Worm (Caenorhabditis elegans) whole organism, L2 larva: ENCODE measurements around the gene H04D03.6.

ENCODE experiments used
- C34F6.9 ChIP-seq: fragments of 150-350 bp; optimal IDR thresholded peaks from 2 replicates; lab custom pipeline; 2014; ENCODE audit warnings: missing biosample characterization, missing genetic modification characterization
- F13H6.1 ChIP-seq: sonication (generic microtip); optimal IDR thresholded peaks from 2 replicates; lab custom pipeline; 2016; ENCODE audit warnings: missing genetic modification characterization, missing compliant biosample characterization
- R02D3.7 ChIP-seq: fragments of 150-350 bp; optimal IDR thresholded peaks from 2 replicates; lab custom pipeline; 2014; ENCODE audit warnings: missing biosample characterization, missing genetic modification characterization
- aly-2 ChIP-seq: fragments of 150-350 bp; optimal IDR thresholded peaks from 2 replicates; lab custom pipeline; 2014; ENCODE audit warnings: missing biosample characterization, missing genetic modification characterization
- ama-1 ChIP-seq: fragments of 150-350 bp; optimal IDR thresholded peaks from 2 replicates; lab custom pipeline; 2018; ENCODE audit warnings: inconsistent platforms
- blmp-1 ChIP-seq: sonication (generic microtip); optimal IDR thresholded peaks from 2 replicates; lab custom pipeline; 2017; ENCODE audit warnings: missing genetic modification characterization, mild to moderate bottlenecking, missing compliant biosample characterization, antibody characterized with exemption, moderate library complexity; ENCODE audit not compliant: insufficient read depth
- ceh-16 ChIP-seq: fragments of 150-350 bp; optimal IDR thresholded peaks from 2 replicates; lab custom pipeline; 2014; ENCODE audit warnings: missing biosample characterization, missing genetic modification characterization
- crh-2 ChIP-seq: sonication (generic microtip); optimal IDR thresholded peaks from 2 replicates; lab custom pipeline; 2017; ENCODE audit warnings: missing biosample characterization, missing genetic modification characterization
- egl-27 ChIP-seq: sonication (generic microtip); optimal IDR thresholded peaks from 3 replicates; lab custom pipeline; 2017; ENCODE audit warnings: missing biosample characterization, missing genetic modification reagents, missing genetic modification characterization
- elt-3 ChIP-seq: sonication (generic microtip); optimal IDR thresholded peaks from 2 replicates; lab custom pipeline; 2017; ENCODE audit warnings: missing biosample characterization, missing genetic modification characterization
- fos-1 ChIP-seq: fragments of 150-350 bp; optimal IDR thresholded peaks from 2 replicates; lab custom pipeline; 2014; ENCODE audit warnings: missing biosample characterization, missing genetic modification characterization
- gmeb-1 ChIP-seq: fragments of 150-350 bp; optimal IDR thresholded peaks from 2 replicates; lab custom pipeline; 2014; ENCODE audit warnings: missing biosample characterization, missing genetic modification characterization
- lin-11 ChIP-seq: fragments of 150-350 bp; sonication (generic microtip); optimal IDR thresholded peaks from 2 replicates; lab custom pipeline; 2014; ENCODE audit warnings: missing biosample characterization, missing genetic modification characterization, inconsistent platforms, mixed read lengths
- lin-13 ChIP-seq: fragments of 150-350 bp; optimal IDR thresholded peaks from 2 replicates; lab custom pipeline; 2014; ENCODE audit warnings: missing biosample characterization, missing genetic modification reagents, missing genetic modification characterization
- lin-39 ChIP-seq: fragments of 150-350 bp; optimal IDR thresholded peaks from 2 replicates; lab custom pipeline; 2014; ENCODE audit warnings: missing biosample characterization, missing genetic modification reagents, missing genetic modification characterization
- lsy-2 ChIP-seq, 2 experiments: fragments of 150-350 bp in 1 of 2; sonication (generic microtip) in 1 of 2; optimal IDR thresholded peaks; 2 replicates each; lab custom pipeline; 2014 to 2017; ENCODE audit warnings: missing biosample characterization in 2 of 2, missing genetic modification characterization in 2 of 2
- mab-5 ChIP-seq: fragments of 150-350 bp; optimal IDR thresholded peaks from 2 replicates; lab custom pipeline; 2014; ENCODE audit warnings: missing biosample characterization, missing genetic modification characterization
- mbf-1 ChIP-seq: sonication (generic microtip); optimal IDR thresholded peaks from 2 replicates; lab custom pipeline; 2017; ENCODE audit warnings: missing biosample characterization, missing genetic modification characterization
- nhr-10 ChIP-seq: sonication (generic microtip); optimal IDR thresholded peaks from 2 replicates; lab custom pipeline; 2017; ENCODE audit warnings: missing biosample characterization, missing genetic modification characterization
- nhr-12 ChIP-seq: fragments of 150-350 bp; optimal IDR thresholded peaks from 2 replicates; lab custom pipeline; 2014; ENCODE audit warnings: missing biosample characterization, missing genetic modification characterization
- nhr-129 ChIP-seq: fragments of 150-350 bp; optimal IDR thresholded peaks from 2 replicates; lab custom pipeline; 2014; ENCODE audit warnings: missing biosample characterization, missing genetic modification characterization
- nhr-6 ChIP-seq: fragments of 150-350 bp; optimal IDR thresholded peaks from 2 replicates; lab custom pipeline; 2014; ENCODE audit warnings: missing biosample characterization, missing genetic modification characterization
- sem-4 ChIP-seq: fragments of 150-350 bp; optimal IDR thresholded peaks from 2 replicates; lab custom pipeline; 2014; ENCODE audit warnings: missing biosample characterization, missing genetic modification reagents, missing genetic modification characterization
- sma-3 ChIP-seq: sonication (generic microtip); optimal IDR thresholded peaks from 2 replicates; lab custom pipeline; 2016; ENCODE audit warnings: missing genetic modification reagents, missing genetic modification characterization, missing compliant biosample characterization
- snpc-4 ChIP-seq: fragments of 150-350 bp; optimal IDR thresholded peaks from 2 replicates; lab custom pipeline; 2014; ENCODE audit warnings: missing biosample characterization, missing genetic modification characterization
- unc-39 ChIP-seq: fragments of 150-350 bp; optimal IDR thresholded peaks from 2 replicates; lab custom pipeline; 2014; ENCODE audit warnings: missing biosample characterization, missing genetic modification characterization
- unc-55 ChIP-seq: fragments of 150-350 bp; sonication (generic microtip); optimal IDR thresholded peaks from 3 replicates; lab custom pipeline; 2014; ENCODE audit warnings: missing biosample characterization, missing genetic modification reagents, missing genetic modification characterization
- zag-1 ChIP-seq: fragments of 150-350 bp; optimal IDR thresholded peaks from 2 replicates; lab custom pipeline; 2014; ENCODE audit warnings: missing biosample characterization, missing genetic modification characterization
- ztf-1 ChIP-seq: fragments of 200-800 bp; sonication (Bioruptor generic); conservative IDR thresholded peaks from 2 replicates; pipeline ENCODE4 v1.3.6; 2022; ENCODE audit warnings: missing genetic modification characterization, missing compliant biosample characterization
- ztf-11 ChIP-seq: sonication (generic microtip); optimal IDR thresholded peaks from 2 replicates; lab custom pipeline; 2017; ENCODE audit warnings: missing biosample characterization, missing genetic modification characterization

The H04D03.6 gene

ce11 chrIII:10451012-10451411 lies 12.3 kb upstream of the H04D03.6 start, which contains the start of gene H04D03.4:
H04D03.4 (minus strand) TSS chrIII:10451112.
- TF ChIP-seq crh-2 (tag; lab: Kevin White, UChicago) (no peak), R02D3.7 (tag; lab: Kevin White, UChicago) (no peak), fos-1 (tag; lab: Kevin White, UChicago) (no peak), mbf-1 (tag; lab: Kevin White, UChicago) (no peak), egl-27 (no peak), ama-1 (lab: Kevin White, UChicago) (no peak), lin-39 (no peak), aly-2 (tag; lab: Kevin White, UChicago) (no peak)

ce11 chrIII:10446730-10447129 lies 8.1 kb upstream of the H04D03.6 start, which contains the start of gene H04D03.7:
H04D03.7 (minus strand) TSS chrIII:10446830.
- TF ChIP-seq elt-3 (tag; lab: Kevin White, UChicago) (no peak), mab-5 (no peak), zag-1 (tag; lab: Kevin White, UChicago) (no peak), nhr-10 (tag; lab: Kevin White, UChicago) (no peak), nhr-12 (no peak), ztf-1 (GFP tag; lab: Robert Waterston, UW) (no peak), nhr-6 (tag; lab: Kevin White, UChicago) (no peak), blmp-1 (tag; lab: Kevin White, UChicago) (no peak), egl-27 (no peak), lin-13 (no peak), F13H6.1 (tag; lab: Kevin White, UChicago) (no peak), ztf-11 (tag; lab: Kevin White, UChicago) (no peak)

ce11 chrIII:10442355-10443140 lies 3.9 kb upstream of the H04D03.6 start, which contains the start of the genes H04D03.2 and ecps-2:
H04D03.2 (minus strand) TSS chrIII:10442405.
ecps-2 (plus strand) TSS chrIII:10443090.
- no peak for TF ChIP-seq mab-5

- peak; percentile 76 for TF ChIP-seq lin-13
- TF ChIP-seq sma-3 (GFP tag; lab: Kevin White, UChicago) = peak; percentile 31
- peak; percentile 69 to 75 for TF ChIP-seq lsy-2 (tag; optimal IDR thresholded peaks at IDR 0.05; lab: Kevin White, UChicago)
- peak; percentile 78 for TF ChIP-seq C34F6.9
- TF ChIP-seq mab-5 = peak; percentile 39
- TF ChIP-seq gmeb-1 = peak; percentile 60
- TF ChIP-seq F13H6.1 (tag; lab: Kevin White, UChicago) = peak; percentile 50
- TF ChIP-seq crh-2 (tag; lab: Kevin White, UChicago) = peak; percentile 44
- TF ChIP-seq unc-55 (GFP tag; lab: Kevin White, UChicago) = peak; percentile 63
These were observed 2.5 kb downstream of the H04D03.6 start, which contains the start of the genes smrd-1 and enu-3.1 for ce11 chrIII:10435938-10436842. smrd-1 (minus strand) TSS chrIII:10435988. enu-3.1 (plus strand) TSS chrIII:10436276.

ce11 chrIII:10432104-10432503 lies 6.6 kb downstream of the H04D03.6 start:
- TF ChIP-seq lsy-2 (tag; optimal IDR thresholded peaks at IDR 0.05; lab: Kevin White, UChicago) = peak in 1 of 2 experiments; percentile 38
- no peak for TF ChIP-seq sem-4 (tag; lab: Kevin White, UChicago)
- TF ChIP-seq F13H6.1 (tag; lab: Kevin White, UChicago) = peak; percentile 21
- TF ChIP-seq C34F6.9 = peak; percentile 28
- TF ChIP-seq lin-13 = no peak
- TF ChIP-seq fos-1 (tag; lab: Kevin White, UChicago) = no peak
- TF ChIP-seq ceh-16 = no peak
- TF ChIP-seq sma-3 (GFP tag; lab: Kevin White, UChicago) = no peak
- peak; percentile 62 for TF ChIP-seq lin-11 (tag; lab: Kevin White, UChicago)
- peak; percentile 70 for TF ChIP-seq crh-2 (tag; lab: Kevin White, UChicago)
- no peak for TF ChIP-seq mab-5
- TF ChIP-seq ztf-1 (GFP tag; lab: Robert Waterston, UW) = no peak
- no peak for TF ChIP-seq unc-39 (tag; lab: Kevin White, UChicago)
- TF ChIP-seq snpc-4 (tag; lab: Kevin White, UChicago) = no peak
- TF ChIP-seq nhr-129 (tag; lab: Kevin White, UChicago) = peak; percentile 52
